Fruit fly (Drosophila melanogaster) whole organism, prepupa: ENCODE results near the gene ThrRS.

Experiments
- CG11294 ChIP-seq: fragments of 200-800 bp; sonication (Bioruptor generic); IDR thresholded peaks from 2 replicates; pipeline ENCODE4 v1.3.6; 2022; ENCODE audit warnings: missing biosample characterization, missing genetic modification characterization
- CG11902 ChIP-seq: fragments of 200-800 bp; sonication (Bioruptor generic); optimal IDR thresholded peaks from 3 replicates; lab custom pipeline; 2016; ENCODE audit warnings: missing biosample characterization, missing genetic modification characterization
- CG15336 ChIP-seq: fragments of 200-800 bp; sonication (Bioruptor generic); IDR thresholded peaks from 2 replicates; pipeline ENCODE4 v1.3.6; 2022; ENCODE audit warnings: missing biosample characterization, missing genetic modification characterization
- CG4318 ChIP-seq: fragments of 200-800 bp; sonication (Bioruptor generic); optimal IDR thresholded peaks from 3 replicates; lab custom pipeline; 2017; ENCODE audit warnings: missing biosample characterization, mild to moderate bottlenecking, missing genetic modification characterization
- CG6276 ChIP-seq: fragments of 200-800 bp; sonication (Bioruptor generic); optimal IDR thresholded peaks from 2 replicates; lab custom pipeline; 2017; ENCODE audit warnings: missing biosample characterization, mild to moderate bottlenecking, missing genetic modification characterization
- CG8119 ChIP-seq: fragments of 200-800 bp; sonication (Bioruptor generic); IDR thresholded peaks from 3 replicates; pipeline ENCODE4 v1.3.6; 2022; ENCODE audit warnings: missing biosample characterization, missing genetic modification characterization
- Eip93F ChIP-seq: fragments of 200-800 bp; sonication (Bioruptor generic); optimal IDR thresholded peaks from 2 replicates; lab custom pipeline; 2016; ENCODE audit warnings: missing biosample characterization, mild to moderate bottlenecking, missing genetic modification characterization
- Ets96B ChIP-seq: fragments of 200-800 bp; optimal IDR thresholded peaks from 2 replicates; lab custom pipeline; 2019; ENCODE audit warnings: missing biosample characterization, mild to moderate bottlenecking, missing genetic modification characterization, moderate library complexity
- dac ChIP-seq: fragments of 200-800 bp; sonication (Bioruptor generic); optimal IDR thresholded peaks from 2 replicates; lab custom pipeline; 2017; ENCODE audit warnings: missing biosample characterization, mild to moderate bottlenecking, missing genetic modification characterization
- fd59A ChIP-seq: fragments of 200-800 bp; sonication (Bioruptor generic); optimal IDR thresholded peaks from 2 replicates; lab custom pipeline; 2017; ENCODE audit warnings: missing biosample characterization, mild to moderate bottlenecking, missing genetic modification characterization, missing genetic modification reagents
- spab ChIP-seq: fragments of 200-800 bp; sonication (Bioruptor generic); optimal IDR thresholded peaks from 2 replicates; lab custom pipeline; 2017; ENCODE audit warnings: missing biosample characterization, mild to moderate bottlenecking, missing genetic modification characterization, missing genetic modification reagents

DNA sequence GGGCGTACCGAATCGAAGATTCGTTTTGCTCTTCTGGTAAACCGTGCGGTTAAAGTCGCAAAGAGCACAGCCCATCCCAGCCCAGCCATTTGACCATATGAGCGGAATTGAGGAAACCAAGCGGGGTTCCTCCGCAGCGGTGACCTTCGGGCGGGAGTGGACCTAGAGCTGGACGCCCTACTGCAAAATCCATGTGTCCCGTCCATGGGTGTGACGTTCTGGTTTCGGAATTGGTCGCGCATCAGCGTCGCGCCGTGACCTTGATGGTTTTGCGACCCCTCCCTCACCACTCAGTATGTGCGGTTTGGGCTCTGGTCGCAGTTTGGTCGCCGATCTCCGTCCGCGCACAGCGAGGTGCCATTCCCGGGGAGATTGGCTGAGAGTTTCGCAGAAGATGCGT, 10.8 kb upstream of the ThrRS start:
- no peak for TF ChIP-seq CG4318 (GFP tag; lab: Kevin White, UChicago)
- no peak for TF ChIP-seq fd59A
- TF ChIP-seq CG6276 (GFP tag; lab: Kevin White, UChicago), result no peak
- no peak for TF ChIP-seq Eip93F (GFP tag; lab: Kevin White, UChicago)
- no peak for TF ChIP-seq Ets96B (tag; lab: Kevin White, UChicago)
- no peak for TF ChIP-seq CG11294 (GFP tag; lab: Robert Waterston, UW)
- TF ChIP-seq spab, result no peak
- TF ChIP-seq CG11902 (GFP tag; lab: Kevin White, UChicago), result no peak
- TF ChIP-seq dac (GFP tag; lab: Kevin White, UChicago), result no peak
- TF ChIP-seq CG15336 (GFP tag; lab: Robert Waterston, UW), result no peak
- no peak for TF ChIP-seq CG8119 (GFP tag; lab: Robert Waterston, UW)
